Fruit fly (Drosophila melanogaster) whole organism, adult: ENCODE results near the gene Nse4.
A peak's percentile ranks its signal among the peaks of the same experiment; 100 is the strongest.

Experiments
- CG12768 ChIP-seq: fragments of 200-800 bp; sonication (Bioruptor generic); optimal IDR thresholded peaks from 2 replicates; lab custom pipeline; 2017; ENCODE audit warnings: missing biosample characterization, missing genetic modification characterization, mild to moderate bottlenecking, moderate library complexity, missing genetic modification reagents
- CG33017 ChIP-seq: fragments of 200-800 bp; sonication (Bioruptor generic); optimal IDR thresholded peaks from 2 replicates; lab custom pipeline; 2018; ENCODE audit warnings: missing biosample characterization, mild to moderate bottlenecking, missing genetic modification characterization, moderate library complexity
- CG7045 ChIP-seq: fragments of 200-800 bp; sonication (Bioruptor generic); optimal IDR thresholded peaks from 2 replicates; lab custom pipeline; 2017; ENCODE audit warnings: missing biosample characterization, mild to moderate bottlenecking, missing genetic modification characterization
- CG7101 ChIP-seq: fragments of 200-800 bp; sonication (Bioruptor generic); optimal IDR thresholded peaks from 2 replicates; lab custom pipeline; 2018; ENCODE audit warnings: missing biosample characterization, mild to moderate bottlenecking, missing genetic modification characterization, moderate library complexity
- Crg-1 ChIP-seq: fragments of 200-800 bp; sonication (Bioruptor generic); optimal IDR thresholded peaks from 2 replicates; lab custom pipeline; 2016; ENCODE audit warnings: missing biosample characterization, missing genetic modification characterization
- Mnt ChIP-seq: fragments of 200-800 bp; sonication (Bioruptor generic); optimal IDR thresholded peaks from 2 replicates; lab custom pipeline; 2016; ENCODE audit warnings: missing biosample characterization, mild to moderate bottlenecking, missing genetic modification characterization
- bab1 ChIP-seq: fragments of 200-800 bp; sonication (Bioruptor generic); optimal IDR thresholded peaks from 3 replicates; lab custom pipeline; 2019; ENCODE audit warnings: missing biosample characterization, mild to moderate bottlenecking, missing genetic modification characterization, moderate library complexity
- ovo ChIP-seq: fragments of 200-800 bp; sonication (Bioruptor generic); optimal IDR thresholded peaks from 2 replicates; lab custom pipeline; 2016; ENCODE audit warnings: missing biosample characterization, missing genetic modification characterization

DNA sequence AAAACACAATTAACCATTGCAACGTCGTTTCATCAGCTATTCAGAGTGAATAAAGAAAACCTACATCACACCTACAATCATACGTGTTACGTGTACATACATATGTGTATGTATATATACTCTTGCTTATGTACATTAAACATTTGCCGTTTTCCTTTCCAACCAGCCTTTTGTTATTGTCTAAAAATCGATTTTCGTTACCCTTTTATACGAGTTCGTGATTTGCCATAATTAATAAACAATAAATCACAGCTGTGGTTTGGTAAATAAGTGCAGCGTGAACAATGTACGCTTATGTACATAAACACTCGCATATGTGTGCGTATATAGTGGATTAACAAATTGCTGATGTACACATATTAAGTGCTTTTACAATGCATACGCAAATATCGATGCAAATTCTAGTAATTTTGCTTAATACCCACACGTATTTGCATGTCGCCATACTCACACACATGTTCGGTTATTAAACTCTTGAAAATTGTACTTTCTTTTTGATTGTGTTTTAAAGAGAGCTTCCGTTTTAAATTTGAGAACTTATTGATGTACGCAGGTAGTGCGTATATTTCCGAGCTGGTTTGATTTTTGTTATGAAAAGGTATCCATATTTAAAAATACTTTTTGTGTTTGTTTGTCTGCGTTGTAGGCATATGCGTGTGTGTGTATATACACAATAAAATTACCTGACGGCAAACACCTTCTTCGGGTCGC lies 42.2 kb upstream of the Nse4 start:
- TF ChIP-seq CG7045 (GFP tag; lab: Kevin White, UChicago) (no peak), Mnt (peak; percentile 65), CG7101 (tag; lab: Kevin White, UChicago) (no peak), Crg-1 (GFP tag; lab: Kevin White, UChicago) (no peak), bab1 (GFP tag; lab: Kevin White, UChicago) (no peak), CG12768 (no peak), CG33017 (no peak), ovo (GFP tag; lab: Kevin White, UChicago) (no peak)
